Worm (Caenorhabditis elegans) whole organism, L1 larva: ENCODE data around the gene nhr-281.
A peak's percentile ranks its signal among the peaks of the same experiment; 100 is the strongest.

Experiments used
- aha-1 ChIP-seq: fragments of 150-350 bp; optimal IDR thresholded peaks from 2 replicates; lab custom pipeline; 2014; ENCODE audit warnings: missing biosample characterization, missing genetic modification characterization
- aly-2 ChIP-seq: fragments of 150-350 bp; optimal IDR thresholded peaks from 2 replicates; lab custom pipeline; 2014; ENCODE audit warnings: missing biosample characterization, missing genetic modification characterization
- ama-1 ChIP-seq: fragments of 150-350 bp; optimal IDR thresholded peaks from 2 replicates; lab custom pipeline; 2014
- ceh-63 ChIP-seq: fragments of 200-800 bp; sonication (Bioruptor generic); optimal IDR thresholded peaks from 2 replicates; lab custom pipeline; 2018; ENCODE audit warnings: mild to moderate bottlenecking, missing genetic modification characterization, missing compliant biosample characterization
- ceh-8 ChIP-seq: fragments of 200-800 bp; sonication (Bioruptor generic); optimal IDR thresholded peaks from 2 replicates; lab custom pipeline; 2018; ENCODE audit warnings: mild to moderate bottlenecking, missing genetic modification characterization, moderate library complexity, missing compliant biosample characterization
- ceh-90 ChIP-seq: sonication (generic microtip); optimal IDR thresholded peaks from 2 replicates; lab custom pipeline; 2016; ENCODE audit warnings: missing genetic modification characterization, missing compliant biosample characterization
- dpl-1 ChIP-seq, 3 experiments: fragments of 150-350 bp in 2 of 3; sonication (generic microtip) in 1 of 3; optimal IDR thresholded peaks; 2 replicates each; lab custom pipeline; 2014 to 2017; ENCODE audit warnings: missing biosample characterization in 3 of 3, missing genetic modification characterization in 3 of 3, missing genetic modification reagents in 3 of 3
- dsc-1 ChIP-seq: sonication (generic microtip); optimal IDR thresholded peaks from 2 replicates; lab custom pipeline; 2016; ENCODE audit warnings: mild to moderate bottlenecking, missing genetic modification characterization, missing compliant biosample characterization
- egl-27 ChIP-seq, 2 experiments: fragments of 150-350 bp in 1 of 2; sonication (generic microtip); optimal IDR thresholded peaks; 3 replicates each; lab custom pipeline; 2017 to 2018; ENCODE audit warnings: missing biosample characterization in 2 of 2, missing genetic modification characterization in 2 of 2, missing genetic modification reagents in 2 of 2
- elt-2 ChIP-seq: sonication (generic microtip); optimal IDR thresholded peaks from 2 replicates; lab custom pipeline; 2016; ENCODE audit warnings: missing genetic modification characterization, mild to moderate bottlenecking, inconsistent platforms, missing compliant biosample characterization, missing genetic modification reagents
- elt-3 ChIP-seq, 6 experiments: fragments of 150-350 bp in 1 of 6; sonication (generic microtip); optimal IDR thresholded peaks; 2 replicates each; lab custom pipeline; 2017 to 2018; ENCODE audit warnings: missing biosample characterization in 6 of 6, missing genetic modification characterization in 6 of 6, inconsistent platforms in 1 of 6
- fos-1 ChIP-seq: fragments of 150-350 bp; optimal IDR thresholded peaks from 2 replicates; lab custom pipeline; 2014; ENCODE audit warnings: missing biosample characterization, missing genetic modification characterization
- grh-1 ChIP-seq: fragments of 200-800 bp; sonication (Bioruptor generic); IDR thresholded peaks from 2 replicates; pipeline ENCODE4 v1.3.6; 2022; ENCODE audit warnings: missing genetic modification reagents, missing genetic modification characterization, missing compliant biosample characterization
- hlh-17 ChIP-seq: fragments of 200-800 bp; sonication (Bioruptor generic); optimal IDR thresholded peaks from 2 replicates; lab custom pipeline; 2018; ENCODE audit warnings: missing genetic modification characterization, mild to moderate bottlenecking, missing compliant biosample characterization, moderate library complexity, borderline replicate concordance
- hpl-2 ChIP-seq: fragments of 150-350 bp; optimal IDR thresholded peaks from 2 replicates; lab custom pipeline; 2014; ENCODE audit warnings: missing biosample characterization, missing genetic modification reagents, missing genetic modification characterization
- lin-35 ChIP-seq, 2 experiments: fragments of 150-350 bp; optimal IDR thresholded peaks; 2 replicates each; lab custom pipeline; 2014; ENCODE audit warnings: missing biosample characterization in 2 of 2, missing genetic modification characterization in 2 of 2, missing genetic modification reagents in 2 of 2
- lir-3 ChIP-seq: sonication (generic microtip); optimal IDR thresholded peaks from 2 replicates; lab custom pipeline; 2016; ENCODE audit warnings: mild to moderate bottlenecking, missing genetic modification characterization, moderate library complexity, missing compliant biosample characterization; ENCODE audit not compliant: poor library complexity
- mab-9 ChIP-seq: fragments of 200-800 bp; sonication (Bioruptor generic); IDR thresholded peaks from 2 replicates; pipeline ENCODE4 v1.3.6; 2022; ENCODE audit warnings: missing genetic modification reagents, missing genetic modification characterization, missing compliant biosample characterization
- mef-2 ChIP-seq: fragments of 150-350 bp; optimal IDR thresholded peaks from 2 replicates; lab custom pipeline; 2014; ENCODE audit warnings: missing biosample characterization, missing genetic modification characterization
- nhr-19 ChIP-seq: fragments of 200-800 bp; sonication (Bioruptor generic); conservative IDR thresholded peaks from 2 replicates; pipeline ENCODE4 v1.3.6; 2022; ENCODE audit warnings: missing genetic modification characterization, missing compliant biosample characterization
- nhr-20 ChIP-seq: sonication (generic microtip); optimal IDR thresholded peaks from 2 replicates; lab custom pipeline; 2016; ENCODE audit warnings: mild to moderate bottlenecking, missing genetic modification characterization, missing compliant biosample characterization
- nhr-28 ChIP-seq: fragments of 150-350 bp; optimal IDR thresholded peaks from 2 replicates; lab custom pipeline; 2014; ENCODE audit warnings: missing biosample characterization, missing genetic modification characterization
- nhr-47 ChIP-seq: sonication (generic microtip); optimal IDR thresholded peaks from 2 replicates; lab custom pipeline; 2016; ENCODE audit warnings: mild to moderate bottlenecking, missing genetic modification characterization, moderate library complexity, missing compliant biosample characterization
- nhr-76 ChIP-seq: sonication (generic microtip); optimal IDR thresholded peaks from 2 replicates; lab custom pipeline; 2017; ENCODE audit warnings: missing biosample characterization, missing genetic modification characterization
- nhr-85 ChIP-seq: sonication (generic microtip); peaks from one replicate; lab custom pipeline; 2016; ENCODE audit warnings: missing genetic modification characterization, inconsistent platforms, missing compliant biosample characterization
- nhr-90 ChIP-seq: sonication (generic microtip); optimal IDR thresholded peaks from 2 replicates; lab custom pipeline; 2016; ENCODE audit warnings: mild to moderate bottlenecking, missing genetic modification characterization, missing compliant biosample characterization; ENCODE audit not compliant: poor library complexity
- rnt-1 ChIP-seq: sonication (generic microtip); optimal IDR thresholded peaks from 2 replicates; lab custom pipeline; 2016; ENCODE audit warnings: mild to moderate bottlenecking, missing genetic modification characterization, moderate library complexity, missing compliant biosample characterization
- snu-23 ChIP-seq: sonication (generic microtip); optimal IDR thresholded peaks from 2 replicates; lab custom pipeline; 2016; ENCODE audit warnings: missing genetic modification characterization, missing compliant biosample characterization
- sox-4 ChIP-seq: sonication (generic microtip); optimal IDR thresholded peaks from 2 replicates; lab custom pipeline; 2016; ENCODE audit warnings: missing genetic modification characterization, missing compliant biosample characterization
- unc-130 ChIP-seq: fragments of 150-350 bp; optimal IDR thresholded peaks from 2 replicates; lab custom pipeline; 2017; ENCODE audit warnings: missing biosample characterization, missing genetic modification characterization, inconsistent platforms
- unc-30 ChIP-seq: sonication (generic microtip); optimal IDR thresholded peaks from 2 replicates; lab custom pipeline; 2017; ENCODE audit warnings: missing biosample characterization, missing genetic modification characterization
- unc-86 ChIP-seq: sonication (generic microtip); optimal IDR thresholded peaks from 2 replicates; lab custom pipeline; 2016; ENCODE audit warnings: missing genetic modification characterization, missing compliant biosample characterization
- unc-98 ChIP-seq: fragments of 200-800 bp; sonication (Bioruptor generic); IDR thresholded peaks from 2 replicates; pipeline ENCODE4 v1.3.6; 2022; ENCODE audit warnings: missing genetic modification characterization, missing compliant biosample characterization
- xbp-1 ChIP-seq: sonication (generic microtip); optimal IDR thresholded peaks from 2 replicates; lab custom pipeline; 2016; ENCODE audit warnings: missing genetic modification characterization, missing compliant biosample characterization
- ztf-11 ChIP-seq, 2 experiments: sonication (generic microtip); optimal IDR thresholded peaks; 2 replicates each; lab custom pipeline; 2016 to 2017; ENCODE audit warnings: missing genetic modification characterization in 2 of 2, missing biosample characterization in 1 of 2, missing compliant biosample characterization in 1 of 2
- ztf-4 ChIP-seq: fragments of 150-350 bp; optimal IDR thresholded peaks from 2 replicates; lab custom pipeline; 2014; ENCODE audit warnings: missing biosample characterization, missing genetic modification characterization

The nhr-281 gene

ce11 chrX:14113347-14113746, at the start of gene nhr-281:
TSS of gene nhr-281 (minus strand) at chrX:14113447.
- no peak for TF ChIP-seq ceh-8 (GFP tag; lab: Kevin White, UChicago)
- TF ChIP-seq aly-2 (tag; lab: Kevin White, UChicago), result no peak
- no peak for TF ChIP-seq unc-86 (tag; lab: Kevin White, UChicago)
- no peak for TF ChIP-seq dsc-1 (tag; lab: Kevin White, UChicago)
- TF ChIP-seq grh-1 (GFP tag; lab: Robert Waterston, UW), result no peak
- no peak for TF ChIP-seq ceh-63 (GFP tag; lab: Kevin White, UChicago)

- TF ChIP-seq elt-2 (tag; lab: Kevin White, UChicago) (peak; percentile 20), snu-23 (peak; percentile 24), lin-35 (GFP tag; optimal IDR thresholded peaks at IDR 0.05; lab: Kevin White, UChicago) (peak in 1 of 2 experiments; percentile 49), ama-1 (lab: Kevin White, UChicago) (no peak), rnt-1 (no peak), elt-3 (tag; optimal IDR thresholded peaks at IDR 0.05; lab: Kevin White, UChicago) (peak in 1 of 6 experiments; percentile 14), nhr-20 (tag; lab: Kevin White, UChicago) (peak; percentile 35), nhr-90 (tag; lab: Kevin White, UChicago) (peak; percentile 72), nhr-47 (peak; percentile 16), xbp-1 (tag; lab: Kevin White, UChicago) (no peak)
- TF ChIP-seq, all 84 proteins: peak for 7
Measured at ce11 chrX:14161684-14162347, 48.6 kb upstream of the nhr-281 start, which contains the start of gene lgc-25. TSS of gene lgc-25 (minus strand) at chrX:14161734.

ce11 chrX:14156913-14157312, 43.7 kb upstream of the nhr-281 start, which contains the start of gene ceh-90:
TSS of gene ceh-90 (minus strand) at chrX:14157013.
- TF ChIP-seq ceh-8 (GFP tag; lab: Kevin White, UChicago) (no peak), unc-98 (GFP tag; lab: Robert Waterston, UW) (no peak)

- no peak for TF ChIP-seq nhr-19 (GFP tag; lab: Robert Waterston, UW)
- TF ChIP-seq unc-30 (tag; lab: Kevin White, UChicago), result no peak
- TF ChIP-seq fos-1 (tag; lab: Kevin White, UChicago), result no peak
- no peak for TF ChIP-seq mab-9
- no peak for TF ChIP-seq elt-3 (tag; optimal IDR thresholded peaks at IDR 0.05; lab: Kevin White, UChicago)
- no peak for TF ChIP-seq lir-3 (tag; lab: Kevin White, UChicago)
- no peak for TF ChIP-seq aha-1
- TF ChIP-seq mef-2 (tag; lab: Kevin White, UChicago), result no peak
- no peak for TF ChIP-seq nhr-28 (tag; lab: Kevin White, UChicago)
- TF ChIP-seq lin-35 (GFP tag; optimal IDR thresholded peaks at IDR 0.05; lab: Kevin White, UChicago), result no peak
- TF ChIP-seq nhr-85 (tag; lab: Kevin White, UChicago), result no peak
- TF ChIP-seq nhr-90 (tag; lab: Kevin White, UChicago), result no peak
- no peak for TF ChIP-seq ztf-11 (tag; optimal IDR thresholded peaks at IDR 0.05; lab: Kevin White, UChicago)
- TF ChIP-seq egl-27 (tag; optimal IDR thresholded peaks at IDR 0.05; lab: Kevin White, UChicago), result no peak
- TF ChIP-seq hlh-17 (GFP tag; lab: Kevin White, UChicago), result no peak
- no peak for TF ChIP-seq unc-130
- TF ChIP-seq ceh-90 (tag; lab: Kevin White, UChicago), result no peak
- TF ChIP-seq, all 84 proteins: peak for 0
Measured at ce11 chrX:14152644-14153043, 39.4 kb upstream of the nhr-281 start.

- TF ChIP-seq hpl-2 (GFP tag; lab: Kevin White, UChicago) (no peak), nhr-76 (tag; lab: Kevin White, UChicago) (no peak), sox-4 (no peak), dpl-1 (GFP tag; optimal IDR thresholded peaks at IDR 0.05; lab: Kevin White, UChicago) (no peak), lin-35 (GFP tag; optimal IDR thresholded peaks at IDR 0.05; lab: Kevin White, UChicago) (no peak), ztf-4 (tag; lab: Kevin White, UChicago) (no peak)
- TF ChIP-seq, all 84 proteins: peak for 0
Measured at ce11 chrX:14147400-14147799, 34.2 kb upstream of the nhr-281 start, which contains the start of gene akt-2. TSS of gene akt-2 (plus strand) at chrX:14147700.
